Fruit fly (Drosophila melanogaster): ENCODE results near the gene Dip-C.

Dip-C gene

dm6 chr3R:12433764-12434163, 20.2 kb upstream of the Dip-C start, which contains the start of the genes Aos1 and Srlp (continued):
- TF ChIP-seq hb (GFP tag; IDR thresholded peaks at IDR 0.05; ENCODE audit: partially characterized antibody) (no peak), Gsc (GFP tag; IDR thresholded peaks at IDR 0.05) (no peak), CG14710 (tag; optimal IDR thresholded peaks at IDR 0.05) (peak; percentile 86), sisA (GFP tag; IDR thresholded peaks at IDR 0.05) (no peak), Lim3 (GFP tag; IDR thresholded peaks at IDR 0.05) (no peak), cad (GFP tag; optimal IDR thresholded peaks at IDR 0.05) (no peak), zen (tag; optimal IDR thresholded peaks at IDR 0.05) (peak; percentile 63), CG32767 (GFP tag; IDR thresholded peaks at IDR 0.05) (no peak), Drgx (GFP tag; IDR thresholded peaks at IDR 0.05) (no peak), CG17802 (tag; optimal IDR thresholded peaks at IDR 0.05) (no peak), toy (GFP tag; IDR thresholded peaks at IDR 0.05) (no peak), wdn (GFP tag; IDR thresholded peaks at IDR 0.05) (no peak), HmgZ (tag; optimal IDR thresholded peaks at IDR 0.05) (peak; percentile 51), ase (GFP tag; IDR thresholded peaks at IDR 0.05) (no peak), pita (GFP tag; optimal IDR thresholded peaks at IDR 0.05) (no peak), CG17612 (GFP tag; IDR thresholded peaks at IDR 0.05) (no peak), psq (GFP tag; optimal IDR thresholded peaks at IDR 0.05) (no peak), CG1529 (GFP tag; optimal IDR thresholded peaks at IDR 0.05) (no peak), CG12769 (tag; optimal IDR thresholded peaks at IDR 0.05) (no peak), Tbp (GFP tag; optimal IDR thresholded peaks at IDR 0.05) (no peak), sd (tag; optimal IDR thresholded peaks at IDR 0.05) (peak; percentile 58), TFAM (GFP tag; optimal IDR thresholded peaks at IDR 0.05) (no peak), CG1647 (GFP tag; optimal IDR thresholded peaks at IDR 0.05) (peak; percentile 6), fru (optimal IDR thresholded peaks at IDR 0.05) (no peak), CG16779 (GFP tag; IDR thresholded peaks at IDR 0.05) (no peak), eyg (GFP tag; optimal IDR thresholded peaks at IDR 0.05) (no peak), nerfin-2 (GFP tag; IDR thresholded peaks at IDR 0.05; ENCODE audit: partially characterized antibody) (no peak), B-H2 (GFP tag; optimal IDR thresholded peaks at IDR 0.05) (peak; percentile 60), Doc2 (GFP tag; IDR thresholded peaks at IDR 0.05) (no peak), CG14050 (GFP tag; IDR thresholded peaks at IDR 0.05) (no peak), sim (GFP tag; IDR thresholded peaks at IDR 0.05) (no peak), bbx (GFP tag; IDR thresholded peaks at IDR 0.05; ENCODE audit: partially characterized antibody) (no peak), phol (tag; optimal IDR thresholded peaks at IDR 0.05) (peak; percentile 80), Atf-2 (GFP tag; optimal IDR thresholded peaks at IDR 0.05) (no peak), CG12299 (tag; optimal IDR thresholded peaks at IDR 0.05) (peak; percentile 20), caup (GFP tag; optimal IDR thresholded peaks at IDR 0.05; ENCODE audit: severe bottlenecking) (no peak), CG7556 (GFP tag; optimal IDR thresholded peaks at IDR 0.05) (peak; percentile 40), salm (tag; optimal IDR thresholded peaks at IDR 0.05) (no peak), dm (GFP tag; optimal IDR thresholded peaks at IDR 0.05) (no peak), CG6254 (GFP tag; optimal IDR thresholded peaks at IDR 0.05) (no peak), CG15011 (GFP tag; optimal IDR thresholded peaks at IDR 0.05) (no peak), sens-2 (GFP tag; IDR thresholded peaks at IDR 0.05) (no peak), NK7.1 (GFP tag; optimal IDR thresholded peaks at IDR 0.05) (no peak), stc (GFP tag; IDR thresholded peaks at IDR 0.05) (no peak), h (optimal IDR thresholded peaks at IDR 0.05) (no peak), sna (GFP tag; IDR thresholded peaks at IDR 0.05; ENCODE audit: partially characterized antibody) (no peak), NFAT (GFP tag; IDR thresholded peaks at IDR 0.05) (no peak), Optix (GFP tag; IDR thresholded peaks at IDR 0.05) (no peak), Ada2b (GFP tag; IDR thresholded peaks at IDR 0.05) (no peak), Abd-B (GFP tag; optimal IDR thresholded peaks at IDR 0.05) (peak; percentile 62), CG9437 (GFP tag; optimal IDR thresholded peaks at IDR 0.05) (peak; percentile 51), CrebB (tag; optimal IDR thresholded peaks at IDR 0.05) (no peak), lola (GFP tag; optimal IDR thresholded peaks at IDR 0.05) (peak in 1 of 3 experiments; percentile 56)
